Worm (Caenorhabditis elegans): ENCODE data around the gene cey-1.

- TF ChIP-seq nhr-12 (tag; optimal IDR thresholded peaks at IDR 0.05) (no peak), hlh-1 (tag; optimal IDR thresholded peaks at IDR 0.05) (no peak), zip-8 (tag; optimal IDR thresholded peaks at IDR 0.05) (no peak), elt-1 (tag; optimal IDR thresholded peaks at IDR 0.05; ENCODE audit: borderline replicate concordance, insufficient read depth) (no peak), lin-13 (tag; optimal IDR thresholded peaks at IDR 0.05) (no peak)
Observed at ce11 chrII:11032812-11033211, 8.2 kb downstream of the cey-1 start.
